Worm (Caenorhabditis elegans) whole organism, L4 larva: Measurements from ENCODE around the gene spd-3.

Experiments used
- D1046.2 ChIP-seq: fragments of 200-800 bp; sonication (Bioruptor generic); IDR thresholded peaks from 2 replicates; pipeline ENCODE4 v1.3.6; 2022; ENCODE audit warnings: missing genetic modification characterization, missing compliant biosample characterization
- F37D6.2 ChIP-seq: sonication (generic microtip); optimal IDR thresholded peaks from 2 replicates; lab custom pipeline; 2016; ENCODE audit warnings: mild to moderate bottlenecking, missing genetic modification characterization, missing compliant biosample characterization
- F49E8.2 ChIP-seq: sonication (generic microtip); optimal IDR thresholded peaks from 2 replicates; lab custom pipeline; 2016; ENCODE audit warnings: missing compliant biosample characterization, mild to moderate bottlenecking, missing genetic modification characterization, borderline replicate concordance
- R02D3.7 ChIP-seq: fragments of 150-350 bp; sonication (generic microtip); optimal IDR thresholded peaks from 3 replicates; lab custom pipeline; 2014; ENCODE audit warnings: missing biosample characterization, missing genetic modification characterization
- T26A8.4 ChIP-seq: fragments of 200-800 bp; sonication (Bioruptor generic); IDR thresholded peaks from 2 replicates; pipeline ENCODE4 v1.3.6; 2022; ENCODE audit warnings: missing genetic modification characterization, missing compliant biosample characterization
- ZK337.2 ChIP-seq: fragments of 200-800 bp; sonication (Bioruptor generic); IDR thresholded peaks from 2 replicates; pipeline ENCODE4 v1.3.6; 2022; ENCODE audit warnings: missing genetic modification reagents, missing genetic modification characterization, missing compliant biosample characterization
- ceh-28 ChIP-seq: fragments of 150-350 bp; optimal IDR thresholded peaks from 2 replicates; lab custom pipeline; 2014; ENCODE audit warnings: missing biosample characterization, missing genetic modification reagents, missing genetic modification characterization
- ceh-32 ChIP-seq: sonication (generic microtip); optimal IDR thresholded peaks from 2 replicates; lab custom pipeline; 2016; ENCODE audit warnings: mild to moderate bottlenecking, missing genetic modification characterization, missing compliant biosample characterization; ENCODE audit not compliant: poor library complexity
- ceh-44 ChIP-seq: fragments of 200-800 bp; sonication (Bioruptor generic); IDR thresholded peaks from 2 replicates; pipeline ENCODE4 v1.3.6; 2022; ENCODE audit warnings: missing genetic modification reagents, missing genetic modification characterization, missing compliant biosample characterization
- cey-2 ChIP-seq: sonication (generic microtip); optimal IDR thresholded peaks from 3 replicates; lab custom pipeline; 2017; ENCODE audit warnings: missing genetic modification characterization, mild to moderate bottlenecking, missing compliant biosample characterization, antibody characterized with exemption, borderline replicate concordance; ENCODE audit not compliant: insufficient read depth
- ctbp-1 ChIP-seq: fragments of 200-800 bp; sonication (Bioruptor generic); IDR thresholded peaks from 2 replicates; pipeline ENCODE4 v1.3.6; 2022; ENCODE audit warnings: missing genetic modification reagents, missing genetic modification characterization, missing compliant biosample characterization
- daf-16 ChIP-seq, 3 experiments: sonication (generic microtip); optimal IDR thresholded peaks; 2 replicates each; lab custom pipeline; 2016 to 2017; ENCODE audit warnings: missing genetic modification characterization in 3 of 3, missing genetic modification reagents in 3 of 3, mild to moderate bottlenecking in 2 of 3, missing compliant biosample characterization in 2 of 3, missing biosample characterization in 1 of 3, moderate library complexity in 1 of 3
- dmd-6 ChIP-seq: fragments of 200-800 bp; sonication (Bioruptor generic); IDR thresholded peaks from 2 replicates; pipeline ENCODE4 v1.3.6; 2022; ENCODE audit warnings: missing genetic modification reagents, missing genetic modification characterization, missing compliant biosample characterization
- dmd-8 ChIP-seq: fragments of 200-800 bp; sonication (Bioruptor generic); IDR thresholded peaks from 2 replicates; pipeline ENCODE4 v1.3.6; 2022; ENCODE audit warnings: missing genetic modification characterization, missing compliant biosample characterization
- duxl-1 ChIP-seq: sonication (generic microtip); optimal IDR thresholded peaks from 2 replicates; lab custom pipeline; 2016; ENCODE audit warnings: mild to moderate bottlenecking, missing genetic modification characterization, moderate library complexity, missing compliant biosample characterization; ENCODE audit not compliant: poor library complexity
- dve-1 ChIP-seq: sonication (generic microtip); optimal IDR thresholded peaks from 2 replicates; lab custom pipeline; 2017; ENCODE audit warnings: antibody characterized with exemption, mild to moderate bottlenecking, missing genetic modification characterization, missing compliant biosample characterization; ENCODE audit not compliant: insufficient read depth
- fkh-10 ChIP-seq: fragments of 150-350 bp; optimal IDR thresholded peaks from 2 replicates; lab custom pipeline; 2014; ENCODE audit warnings: missing biosample characterization, missing genetic modification reagents, missing genetic modification characterization
- hlh-30 ChIP-seq: sonication (generic microtip); optimal IDR thresholded peaks from 2 replicates; lab custom pipeline; 2017; ENCODE audit warnings: antibody characterized with exemption, mild to moderate bottlenecking, missing genetic modification characterization, missing compliant biosample characterization; ENCODE audit not compliant: insufficient read depth
- jun-1 ChIP-seq: fragments of 150-350 bp; optimal IDR thresholded peaks from 2 replicates; lab custom pipeline; 2014; ENCODE audit warnings: missing biosample characterization, missing genetic modification reagents, missing genetic modification characterization
- lin-38 ChIP-seq: fragments of 200-800 bp; sonication (Bioruptor generic); IDR thresholded peaks from 2 replicates; pipeline ENCODE4 v1.3.6; 2022; ENCODE audit warnings: missing genetic modification reagents, missing genetic modification characterization, missing compliant biosample characterization
- lin-39 ChIP-seq: fragments of 150-350 bp; optimal IDR thresholded peaks from 2 replicates; lab custom pipeline; 2014; ENCODE audit warnings: missing biosample characterization, missing genetic modification reagents, missing genetic modification characterization
- lsy-2 ChIP-seq, 2 experiments: fragments of 150-350 bp in 1 of 2; sonication (generic microtip) in 1 of 2; optimal IDR thresholded peaks; 2 replicates each; lab custom pipeline; 2014 to 2017; ENCODE audit warnings: missing biosample characterization in 2 of 2, missing genetic modification characterization in 2 of 2
- madf-5 ChIP-seq, 2 experiments: fragments of 200-800 bp; sonication (Bioruptor generic); IDR thresholded peaks; 2 replicates each; pipeline ENCODE4 v1.3.6; 2022; ENCODE audit warnings: missing compliant biosample characterization in 2 of 2, missing genetic modification characterization in 2 of 2
- mdl-1 ChIP-seq, 2 experiments: fragments of 150-350 bp in 1 of 2; sonication (generic microtip) in 1 of 2; optimal IDR thresholded peaks; 2 replicates each; lab custom pipeline; 2014 to 2017; ENCODE audit warnings: missing biosample characterization in 2 of 2, missing genetic modification characterization in 2 of 2
- mes-2 ChIP-seq: sonication (generic microtip); optimal IDR thresholded peaks from 2 replicates; lab custom pipeline; 2016; ENCODE audit warnings: missing genotype, mild to moderate bottlenecking, missing genetic modification characterization, missing compliant biosample characterization; ENCODE audit not compliant: poor library complexity, severe bottlenecking
- mxl-2 ChIP-seq: fragments of 200-800 bp; sonication (Bioruptor generic); conservative IDR thresholded peaks from 2 replicates; pipeline ENCODE4 v1.3.6; 2022; ENCODE audit warnings: missing genetic modification reagents, missing genetic modification characterization, missing compliant biosample characterization
- nhr-25 ChIP-seq: sonication (generic microtip); optimal IDR thresholded peaks from 2 replicates; lab custom pipeline; 2017; ENCODE audit warnings: missing genetic modification characterization, mild to moderate bottlenecking, missing compliant biosample characterization, antibody characterized with exemption, moderate library complexity, borderline replicate concordance; ENCODE audit not compliant: insufficient read depth
- nhr-41 ChIP-seq: fragments of 200-800 bp; sonication (Bioruptor generic); IDR thresholded peaks from 2 replicates; pipeline ENCODE4 v1.3.6; 2022; ENCODE audit warnings: missing genetic modification reagents, missing genetic modification characterization, missing compliant biosample characterization
- nhr-42 ChIP-seq: fragments of 200-800 bp; sonication (Bioruptor generic); IDR thresholded peaks from 2 replicates; pipeline ENCODE4 v1.3.6; 2022; ENCODE audit warnings: missing genetic modification characterization, missing compliant biosample characterization
- nhr-48 ChIP-seq: sonication (generic microtip); optimal IDR thresholded peaks from 2 replicates; lab custom pipeline; 2016; ENCODE audit warnings: mild to moderate bottlenecking, missing genetic modification characterization, missing compliant biosample characterization
- nhr-76 ChIP-seq: fragments of 150-350 bp; optimal IDR thresholded peaks from 2 replicates; lab custom pipeline; 2014; ENCODE audit warnings: missing biosample characterization, missing genetic modification characterization
- nhr-77 ChIP-seq: fragments of 150-350 bp; optimal IDR thresholded peaks from 2 replicates; lab custom pipeline; 2014; ENCODE audit warnings: missing biosample characterization, missing genetic modification characterization
- php-3 ChIP-seq: fragments of 200-800 bp; sonication (Bioruptor generic); IDR thresholded peaks from 2 replicates; pipeline ENCODE4 v1.3.6; 2022; ENCODE audit warnings: missing genetic modification reagents, missing genetic modification characterization, missing compliant biosample characterization
- pqm-1 ChIP-seq: sonication (generic microtip); optimal IDR thresholded peaks from 2 replicates; lab custom pipeline; 2017; ENCODE audit warnings: missing biosample characterization, missing genetic modification characterization
- sdz-12 ChIP-seq: fragments of 200-800 bp; sonication (Bioruptor generic); optimal IDR thresholded peaks from 2 replicates; lab custom pipeline; 2018; ENCODE audit warnings: mild to moderate bottlenecking, missing genetic modification characterization, missing compliant biosample characterization
- skn-1 ChIP-seq: fragments of 150-350 bp; optimal IDR thresholded peaks from 2 replicates; lab custom pipeline; 2014; ENCODE audit warnings: missing biosample characterization, missing genetic modification characterization
- snpc-1.2 ChIP-seq: fragments of 200-800 bp; sonication (Bioruptor generic); IDR thresholded peaks from 2 replicates; pipeline ENCODE4 v1.3.6; 2022; ENCODE audit warnings: missing genetic modification reagents, missing genetic modification characterization, missing compliant biosample characterization
- tag-97 ChIP-seq: fragments of 200-800 bp; sonication (Bioruptor generic); IDR thresholded peaks from 2 replicates; pipeline ENCODE4 v1.3.6; 2022; ENCODE audit warnings: missing genetic modification characterization, missing compliant biosample characterization
- unc-130 ChIP-seq: sonication (generic microtip); optimal IDR thresholded peaks from 2 replicates; lab custom pipeline; 2016; ENCODE audit warnings: missing genetic modification reagents, missing genetic modification characterization, missing compliant biosample characterization
- unc-62 ChIP-seq, 3 experiments: fragments of 150-350 bp in 1 of 3; sonication (generic microtip); optimal IDR thresholded peaks in 2 of 3; peaks in 1 of 3; 1 replicate in 1 of 3; 2 replicates in 2 of 3; lab custom pipeline; 2014 to 2017; ENCODE audit warnings: missing biosample characterization in 3 of 3, missing genetic modification characterization in 3 of 3, missing genetic modification reagents in 3 of 3, missing genotype in 1 of 3
- vab-7 ChIP-seq: fragments of 200-800 bp; sonication (Bioruptor generic); IDR thresholded peaks from 2 replicates; pipeline ENCODE4 v1.3.6; 2022; ENCODE audit warnings: missing genetic modification reagents, missing genetic modification characterization, missing compliant biosample characterization
- zag-1 ChIP-seq: fragments of 150-350 bp; optimal IDR thresholded peaks from 2 replicates; lab custom pipeline; 2014; ENCODE audit warnings: missing biosample characterization, missing genetic modification characterization
- zfp-3 ChIP-seq: fragments of 200-800 bp; sonication (Bioruptor generic); conservative IDR thresholded peaks from 2 replicates; pipeline ENCODE4 v1.3.6; 2022; ENCODE audit warnings: missing genetic modification reagents, missing genetic modification characterization, missing compliant biosample characterization
- ztf-11 ChIP-seq: fragments of 150-350 bp; optimal IDR thresholded peaks from 2 replicates; lab custom pipeline; 2014; ENCODE audit warnings: missing biosample characterization, missing genetic modification characterization

Gene spd-3

DNA sequence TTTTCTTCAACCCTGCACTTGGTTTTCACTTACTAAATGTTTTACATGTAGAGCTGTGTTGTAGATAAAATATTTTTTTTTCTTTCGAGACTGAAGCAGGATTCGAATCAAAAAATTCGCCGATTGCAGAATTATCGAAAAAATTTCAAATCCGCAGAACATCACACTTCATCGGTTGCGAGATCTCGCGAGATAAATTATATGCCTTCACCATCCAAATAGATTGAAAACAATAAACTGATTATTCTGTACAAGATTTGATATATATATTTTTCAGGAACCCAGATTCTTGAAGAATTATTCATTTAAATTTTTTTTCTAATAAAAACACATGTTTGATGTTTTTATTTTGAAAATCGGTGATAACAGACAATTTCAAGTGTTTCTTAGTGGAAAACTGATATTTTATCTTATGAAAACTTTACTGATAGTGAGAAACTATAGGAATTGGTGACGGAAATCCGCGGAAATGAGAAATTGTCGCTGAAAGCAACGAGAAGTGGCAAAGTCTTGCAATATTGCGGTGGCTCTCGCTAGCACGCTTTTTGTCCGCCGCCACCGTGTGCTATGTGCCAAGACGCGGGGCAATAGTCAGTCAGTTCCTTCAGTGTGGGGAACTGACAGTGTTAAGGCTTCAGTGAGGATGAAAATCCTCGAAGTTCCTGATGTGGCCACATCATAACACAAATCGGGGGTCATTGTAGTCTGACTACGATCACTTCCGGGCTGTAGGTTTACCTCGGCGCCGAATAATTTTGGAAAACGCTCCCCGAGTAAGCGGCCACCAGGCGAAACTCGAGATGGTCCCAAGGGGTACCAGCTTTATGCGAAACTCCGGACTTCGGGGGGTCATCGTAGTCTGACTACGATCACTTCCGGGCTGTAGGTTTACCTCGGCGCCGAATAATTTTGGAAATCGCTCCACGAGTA lies 30.1 kb downstream of the spd-3 start (continued):
- TF ChIP-seq cey-2 (no peak), dve-1 (tag; lab: Kevin White, UChicago) (peak; percentile 51), sdz-12 (GFP tag; lab: Kevin White, UChicago) (no peak), ceh-32 (tag; lab: Kevin White, UChicago) (no peak), nhr-77 (tag; lab: Kevin White, UChicago) (no peak), zag-1 (tag; lab: Kevin White, UChicago) (no peak), unc-130 (GFP tag; lab: Kevin White, UChicago) (no peak), php-3 (GFP tag; lab: Robert Waterston, UW) (no peak), D1046.2 (GFP tag; lab: Robert Waterston, UW) (0 out of 2 replicates have a peak, but pooled peaks have one; percentile 32), tag-97 (GFP tag; lab: Robert Waterston, UW) (no peak), dmd-6 (GFP tag; lab: Robert Waterston, UW) (0 out of 2 replicates have a peak, but pooled peaks have one; percentile 7), ceh-28 (tag; lab: Kevin White, UChicago) (no peak), madf-5 (GFP tag; IDR thresholded peaks at IDR 0.05; lab: Robert Waterston, UW) (no peak), skn-1 (tag; lab: Kevin White, UChicago) (no peak), ztf-11 (tag; lab: Kevin White, UChicago) (no peak), mxl-2 (GFP tag; lab: Robert Waterston, UW) (no peak), vab-7 (GFP tag; lab: Robert Waterston, UW) (0 out of 2 replicates have a peak, but pooled peaks have one; percentile 21), nhr-42 (no peak), lin-39 (tag; lab: Kevin White, UChicago) (no peak), ceh-44 (GFP tag; lab: Robert Waterston, UW) (no peak)

DNA sequence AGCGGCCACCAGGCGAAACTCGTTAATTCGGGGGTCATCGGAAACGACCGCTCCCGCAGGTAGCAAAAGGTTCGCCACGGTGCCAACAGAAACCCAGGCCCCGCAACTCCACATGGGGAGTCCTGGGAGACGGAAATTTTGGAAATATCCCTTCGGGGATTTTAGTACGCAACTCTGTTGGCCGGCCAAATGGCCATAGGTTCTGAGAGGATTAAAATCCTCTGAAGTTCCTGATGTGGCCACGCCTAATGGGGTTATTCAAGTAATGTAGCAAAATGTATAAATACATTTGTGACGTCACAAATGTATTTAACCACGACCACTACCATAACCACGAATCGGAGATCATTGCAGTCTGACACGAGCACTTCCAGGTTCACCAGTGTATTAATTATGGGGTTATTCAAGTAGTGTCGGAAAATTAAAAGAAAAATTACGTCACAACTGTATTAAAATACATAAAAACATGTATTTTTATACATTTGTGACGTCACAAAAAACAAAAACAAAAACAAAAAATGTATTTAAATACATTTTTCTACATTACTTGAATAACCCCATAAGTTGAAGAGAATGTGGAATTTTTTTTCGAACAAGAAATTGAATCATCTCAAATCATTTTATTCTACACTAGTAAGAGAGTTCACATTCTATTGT lies 30.9 kb downstream of the spd-3 start:
- no peak for TF ChIP-seq sdz-12 (GFP tag; lab: Kevin White, UChicago)
- TF ChIP-seq lsy-2 (tag; optimal IDR thresholded peaks at IDR 0.05; lab: Kevin White, UChicago): no peak
- TF ChIP-seq nhr-25: no peak
- TF ChIP-seq snpc-1.2: peak; percentile 91
- no peak for TF ChIP-seq fkh-10 (GFP tag; lab: Kevin White, UChicago)
- no peak for TF ChIP-seq F37D6.2 (tag; lab: Kevin White, UChicago)
- no peak for TF ChIP-seq nhr-48 (tag; lab: Kevin White, UChicago)
- no peak for TF ChIP-seq ZK337.2 (GFP tag; lab: Robert Waterston, UW)
- no peak for TF ChIP-seq mes-2 (tag; lab: Kevin White, UChicago)
- TF ChIP-seq pqm-1: no peak
- no peak for TF ChIP-seq nhr-76 (tag; lab: Kevin White, UChicago)
- no peak for TF ChIP-seq ctbp-1 (GFP tag; lab: Robert Waterston, UW)
- no peak for TF ChIP-seq jun-1 (tag; lab: Kevin White, UChicago)
- no peak for TF ChIP-seq zag-1 (tag; lab: Kevin White, UChicago)
- TF ChIP-seq hlh-30 (tag; lab: Kevin White, UChicago): no peak
- no peak for TF ChIP-seq php-3 (GFP tag; lab: Robert Waterston, UW)
- peak in 1 of 2 experiments; percentile 70 for TF ChIP-seq unc-62 (GFP tag; optimal IDR thresholded peaks at IDR 0.05 in 1 of 2; lab: Kevin White, UChicago)
- TF ChIP-seq unc-62 (tag; optimal IDR thresholded peaks at IDR 0.05; lab: Kevin White, UChicago): no peak
- TF ChIP-seq dmd-8 (GFP tag; lab: Robert Waterston, UW): no peak
- peak; percentile 17; the same call in 1 of the 2 replicates for TF ChIP-seq T26A8.4 (GFP tag; lab: Robert Waterston, UW)
- TF ChIP-seq R02D3.7 (tag; lab: Kevin White, UChicago): no peak
- TF ChIP-seq duxl-1: peak; percentile 21
- peak; percentile 82 for TF ChIP-seq F49E8.2
- TF ChIP-seq lin-38 (GFP tag; lab: Robert Waterston, UW): peak; percentile 35; the same call in 1 of the 2 replicates
- TF ChIP-seq nhr-41 (GFP tag; lab: Robert Waterston, UW): no peak
- TF ChIP-seq daf-16 (GFP tag; optimal IDR thresholded peaks at IDR 0.05; lab: Kevin White, UChicago): no peak
- peak; percentile 3 for TF ChIP-seq daf-16 (tag; optimal IDR thresholded peaks at IDR 0.05; lab: Kevin White, UChicago)
- no peak for TF ChIP-seq zfp-3 (GFP tag; lab: Robert Waterston, UW)
- TF ChIP-seq mdl-1 (tag; optimal IDR thresholded peaks at IDR 0.05; lab: Kevin White, UChicago): no peak
